Worm (Caenorhabditis elegans) whole organism, late embryonic: ENCODE results near the gene bris-1.

Experiments used
- C08G9.2 ChIP-seq: sonication (generic microtip); optimal IDR thresholded peaks from 2 replicates; lab custom pipeline; 2016; ENCODE audit warnings: mild to moderate bottlenecking, missing genetic modification characterization, moderate library complexity, missing compliant biosample characterization
- F13H6.1 ChIP-seq: sonication (generic microtip); optimal IDR thresholded peaks from 2 replicates; lab custom pipeline; 2016; ENCODE audit warnings: missing genetic modification characterization, missing compliant biosample characterization
- K09A11.1 ChIP-seq: sonication (generic microtip); optimal IDR thresholded peaks from 2 replicates; lab custom pipeline; 2017; ENCODE audit warnings: antibody characterized with exemption, mild to moderate bottlenecking, missing genetic modification characterization, missing compliant biosample characterization; ENCODE audit not compliant: insufficient read depth
- T23F11.4 ChIP-seq: fragments of 200-800 bp; sonication (Bioruptor generic); optimal IDR thresholded peaks from 2 replicates; lab custom pipeline; 2018; ENCODE audit warnings: mild to moderate bottlenecking, missing genetic modification characterization, missing compliant biosample characterization
- Y22D7AL.16 ChIP-seq: sonication (generic microtip); optimal IDR thresholded peaks from 2 replicates; lab custom pipeline; 2016; ENCODE audit warnings: missing genetic modification characterization, missing compliant biosample characterization
- ahr-1 ChIP-seq: sonication (generic microtip); optimal IDR thresholded peaks from 2 replicates; lab custom pipeline; 2016; ENCODE audit warnings: missing genetic modification characterization, missing compliant biosample characterization
- ama-1 ChIP-seq: fragments of 150-350 bp; optimal IDR thresholded peaks from 2 replicates; lab custom pipeline; 2014
- ceh-19 ChIP-seq: fragments of 200-800 bp; sonication (Bioruptor generic); optimal IDR thresholded peaks from 2 replicates; lab custom pipeline; 2018; ENCODE audit warnings: mild to moderate bottlenecking, missing genetic modification characterization, missing compliant biosample characterization
- ceh-24 ChIP-seq: sonication (generic microtip); optimal IDR thresholded peaks from 2 replicates; lab custom pipeline; 2016; ENCODE audit warnings: mild to moderate bottlenecking, missing genetic modification characterization, missing compliant biosample characterization
- ceh-31 ChIP-seq: sonication (generic microtip); optimal IDR thresholded peaks from 2 replicates; lab custom pipeline; 2016; ENCODE audit warnings: missing genetic modification characterization, missing compliant biosample characterization
- ceh-34 ChIP-seq: sonication (generic microtip); optimal IDR thresholded peaks from 2 replicates; lab custom pipeline; 2016; ENCODE audit warnings: mild to moderate bottlenecking, missing genetic modification characterization, missing compliant biosample characterization
- ceh-48 ChIP-seq: sonication (generic microtip); optimal IDR thresholded peaks from 2 replicates; lab custom pipeline; 2016; ENCODE audit warnings: missing genetic modification characterization, inconsistent platforms, missing compliant biosample characterization
- che-1 ChIP-seq: sonication (generic microtip); optimal IDR thresholded peaks from 2 replicates; lab custom pipeline; 2016; ENCODE audit warnings: mild to moderate bottlenecking, missing genetic modification characterization, missing compliant biosample characterization
- ets-4 ChIP-seq: sonication (generic microtip); optimal IDR thresholded peaks from 2 replicates; lab custom pipeline; 2016; ENCODE audit warnings: missing genetic modification characterization, missing compliant biosample characterization
- fkh-10 ChIP-seq: fragments of 150-350 bp; optimal IDR thresholded peaks from 2 replicates; lab custom pipeline; 2014; ENCODE audit warnings: missing biosample characterization, missing genetic modification reagents, missing genetic modification characterization
- gmeb-2 ChIP-seq: sonication (generic microtip); optimal IDR thresholded peaks from 2 replicates; lab custom pipeline; 2016; ENCODE audit warnings: missing genetic modification characterization, inconsistent platforms, missing compliant biosample characterization
- hlh-8 ChIP-seq: sonication (generic microtip); optimal IDR thresholded peaks from 2 replicates; lab custom pipeline; 2016; ENCODE audit warnings: missing genotype, missing genetic modification characterization, missing compliant biosample characterization
- lim-6 ChIP-seq: sonication (generic microtip); optimal IDR thresholded peaks from 2 replicates; lab custom pipeline; 2016; ENCODE audit warnings: missing genetic modification characterization, missing compliant biosample characterization
- nhr-11 ChIP-seq: fragments of 150-350 bp; optimal IDR thresholded peaks from 2 replicates; lab custom pipeline; 2014; ENCODE audit warnings: missing biosample characterization, missing genetic modification characterization
- npax-4 ChIP-seq: sonication (generic microtip); optimal IDR thresholded peaks from 2 replicates; lab custom pipeline; 2016; ENCODE audit warnings: missing genetic modification characterization, missing compliant biosample characterization
- odd-2 ChIP-seq: sonication (generic microtip); optimal IDR thresholded peaks from 2 replicates; lab custom pipeline; 2017; ENCODE audit warnings: antibody characterized with exemption, mild to moderate bottlenecking, missing genetic modification characterization, missing compliant biosample characterization
- pag-3 ChIP-seq: sonication (generic microtip); optimal IDR thresholded peaks from 2 replicates; lab custom pipeline; 2016; ENCODE audit warnings: missing compliant biosample characterization, missing genetic modification characterization, borderline replicate concordance
- pat-9 ChIP-seq: fragments of 200-800 bp; sonication (Bioruptor generic); optimal IDR thresholded peaks from 2 replicates; lab custom pipeline; 2018; ENCODE audit warnings: mild to moderate bottlenecking, missing genetic modification characterization, moderate library complexity, missing compliant biosample characterization
- pax-1 ChIP-seq: fragments of 150-350 bp; optimal IDR thresholded peaks from 2 replicates; lab custom pipeline; 2014; ENCODE audit warnings: missing biosample characterization, missing genetic modification characterization
- pha-2 ChIP-seq: sonication (generic microtip); optimal IDR thresholded peaks from 2 replicates; lab custom pipeline; 2017; ENCODE audit warnings: mild to moderate bottlenecking, missing genetic modification characterization, missing compliant biosample characterization
- pha-4 ChIP-seq: fragments of 150-350 bp; optimal IDR thresholded peaks from 2 replicates; lab custom pipeline; 2018; ENCODE audit warnings: missing biosample characterization, missing genetic modification reagents, missing genetic modification characterization
- ref-2 ChIP-seq: sonication (generic microtip); optimal IDR thresholded peaks from 2 replicates; lab custom pipeline; 2016; ENCODE audit warnings: missing genetic modification characterization, missing compliant biosample characterization
- rnt-1 ChIP-seq: sonication (generic microtip); optimal IDR thresholded peaks from 2 replicates; lab custom pipeline; 2016; ENCODE audit warnings: missing genetic modification characterization, missing compliant biosample characterization
- sdc-2 ChIP-seq: sonication (generic microtip); optimal IDR thresholded peaks from 2 replicates; lab custom pipeline; 2016; ENCODE audit warnings: missing genotype, missing genetic modification characterization, missing compliant biosample characterization
- sox-2 ChIP-seq: fragments of 200-800 bp; sonication (Bioruptor generic); IDR thresholded peaks from 2 replicates; pipeline ENCODE4 v1.3.6; 2022; ENCODE audit warnings: missing genetic modification reagents, missing genetic modification characterization, missing compliant biosample characterization
- syd-9 ChIP-seq: sonication (generic microtip); optimal IDR thresholded peaks from 2 replicates; lab custom pipeline; 2016; ENCODE audit warnings: mild to moderate bottlenecking, missing genetic modification characterization, moderate library complexity, missing compliant biosample characterization
- tbx-7 ChIP-seq: sonication (generic microtip); optimal IDR thresholded peaks from 2 replicates; lab custom pipeline; 2016; ENCODE audit warnings: missing genotype, missing genetic modification characterization, missing compliant biosample characterization
- ttx-3 ChIP-seq: sonication (generic microtip); optimal IDR thresholded peaks from 2 replicates; lab custom pipeline; 2016; ENCODE audit warnings: missing genetic modification reagents, missing genetic modification characterization, missing compliant biosample characterization
- unc-3 ChIP-seq, 2 experiments: fragments of 200-800 bp in 1 of 2; sonication (Bioruptor generic) in 1 of 2; sonication (generic microtip) in 1 of 2; conservative IDR thresholded peaks in 1 of 2; optimal IDR thresholded peaks in 1 of 2; 2 replicates each; pipeline versions ENCODE4 v1.3.6 to Lab custom; 2016 to 2022; ENCODE audit warnings: missing compliant biosample characterization in 2 of 2, missing genetic modification characterization in 2 of 2, missing genetic modification reagents in 1 of 2
- unc-42 ChIP-seq: sonication (generic microtip); optimal IDR thresholded peaks from 2 replicates; lab custom pipeline; 2016; ENCODE audit warnings: missing genotype, missing genetic modification characterization, missing compliant biosample characterization
- unc-55 ChIP-seq: sonication (generic microtip); optimal IDR thresholded peaks from 2 replicates; lab custom pipeline; 2017; ENCODE audit warnings: missing biosample characterization, missing genetic modification reagents, missing genetic modification characterization
- ztf-16 ChIP-seq: sonication (generic microtip); optimal IDR thresholded peaks from 2 replicates; lab custom pipeline; 2017; ENCODE audit warnings: missing genetic modification characterization, missing compliant biosample characterization

Gene bris-1

DNA sequence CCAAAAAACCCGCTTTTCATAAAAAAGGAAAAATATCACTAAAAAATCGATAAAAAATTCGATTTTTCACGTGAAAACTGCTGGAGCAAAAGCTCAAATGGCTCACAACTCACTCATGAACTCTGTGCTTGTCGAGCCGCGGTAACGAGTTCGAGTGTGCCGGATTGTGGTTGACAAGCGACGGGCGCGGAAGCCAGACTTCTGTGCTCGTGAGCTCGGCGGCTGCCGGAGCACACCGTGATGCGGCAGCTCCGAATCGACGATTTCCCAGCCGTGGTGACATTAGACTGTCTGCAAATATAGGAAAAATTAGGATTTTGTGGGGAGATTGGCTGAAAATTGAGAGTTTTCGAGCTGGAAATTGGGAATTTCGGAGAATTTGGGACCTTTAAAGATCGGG is 6.3 kb downstream of the bris-1 start:
- no peak for TF ChIP-seq ets-4 (tag; lab: Kevin White, UChicago)
- no peak for TF ChIP-seq sdc-2 (tag; lab: Kevin White, UChicago)
- TF ChIP-seq gmeb-2 (tag; lab: Kevin White, UChicago), result no peak
- TF ChIP-seq unc-3 (GFP tag; conservative IDR thresholded peaks at IDR 0.05; lab: Robert Waterston, UW), result no peak
- no peak for TF ChIP-seq unc-3 (tag; optimal IDR thresholded peaks at IDR 0.05; lab: Kevin White, UChicago)
- no peak for TF ChIP-seq pax-1 (tag; lab: Kevin White, UChicago)
- no peak for TF ChIP-seq pag-3 (tag; lab: Kevin White, UChicago)
- no peak for TF ChIP-seq ceh-24
- no peak for TF ChIP-seq fkh-10 (GFP tag; lab: Kevin White, UChicago)
- no peak for TF ChIP-seq nhr-11 (tag; lab: Kevin White, UChicago)
- TF ChIP-seq T23F11.4 (GFP tag; lab: Kevin White, UChicago), result no peak
- TF ChIP-seq Y22D7AL.16 (tag; lab: Kevin White, UChicago), result no peak
- TF ChIP-seq ceh-34 (tag; lab: Kevin White, UChicago), result no peak
- no peak for TF ChIP-seq pat-9 (tag; lab: Kevin White, UChicago)
- TF ChIP-seq unc-55 (GFP tag; lab: Kevin White, UChicago), result no peak
- no peak for TF ChIP-seq sox-2 (GFP tag; lab: Robert Waterston, UW)
- TF ChIP-seq F13H6.1 (tag; lab: Kevin White, UChicago), result no peak
- no peak for TF ChIP-seq pha-2 (tag; lab: Kevin White, UChicago)
- TF ChIP-seq ref-2 (tag; lab: Kevin White, UChicago), result no peak

DNA sequence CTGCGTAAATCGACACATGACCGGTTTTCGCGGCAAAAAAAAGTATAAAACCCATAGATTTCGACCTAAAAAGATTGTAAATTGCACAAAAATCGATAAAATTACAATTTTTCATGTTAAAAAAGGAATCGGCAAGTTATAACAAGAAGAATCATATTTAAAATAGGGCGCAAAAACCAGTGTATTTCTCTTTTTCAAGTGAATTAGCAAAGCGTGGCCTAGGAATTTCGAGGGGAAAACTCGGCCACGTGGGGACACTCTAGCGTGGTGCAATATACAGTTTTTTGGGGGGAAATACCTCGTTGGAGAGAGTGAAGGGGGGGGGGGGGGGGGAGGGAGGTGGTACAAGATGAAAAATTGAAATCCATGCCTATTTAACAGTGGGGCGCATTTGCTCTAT is 11.6 kb downstream of the bris-1 start:
- TF ChIP-seq ceh-31 (tag; lab: Kevin White, UChicago) (peak; percentile 4), ceh-48 (tag; lab: Kevin White, UChicago) (no peak)
- TF ChIP-seq, all 69 proteins: peak for 1

DNA sequence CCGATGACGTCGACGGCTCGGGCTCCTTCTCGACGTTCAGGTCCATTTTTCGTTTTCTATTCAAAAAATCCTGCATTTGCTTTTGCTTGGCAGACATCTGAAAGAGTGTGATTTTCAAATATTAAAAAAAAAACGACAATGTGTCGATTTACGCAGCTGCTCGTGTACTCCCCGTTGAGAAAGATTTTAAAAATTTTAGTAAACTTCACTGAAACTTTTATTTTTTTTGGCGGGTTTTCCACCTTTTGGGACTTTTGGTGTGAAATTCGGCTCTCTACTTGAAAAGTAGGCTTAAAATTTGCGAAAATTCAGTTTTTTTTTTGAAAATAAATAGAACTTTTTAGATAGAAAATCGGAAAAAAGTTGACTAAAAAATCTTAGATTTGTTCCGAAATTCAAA is 12.0 kb downstream of the bris-1 start, which contains the start of gene M02B7.7:
Gene M02B7.7 (minus strand): TSS at position 101 of the 400 bp plus-strand sequence.
- TF ChIP-seq syd-9 (no peak), ahr-1 (tag; lab: Kevin White, UChicago) (no peak), ama-1 (lab: Kevin White, UChicago) (no peak), ztf-16 (tag; lab: Kevin White, UChicago) (no peak), pha-4 (tag; lab: Kevin White, UChicago) (no peak), C08G9.2 (tag; lab: Kevin White, UChicago) (no peak), sox-2 (GFP tag; lab: Robert Waterston, UW) (no peak), ceh-48 (tag; lab: Kevin White, UChicago) (no peak), lim-6 (tag; lab: Kevin White, UChicago) (no peak), tbx-7 (tag; lab: Kevin White, UChicago) (no peak), ttx-3 (tag; lab: Kevin White, UChicago) (no peak), hlh-8 (no peak), npax-4 (no peak), rnt-1 (no peak), pag-3 (tag; lab: Kevin White, UChicago) (no peak), che-1 (no peak), F13H6.1 (tag; lab: Kevin White, UChicago) (no peak), ref-2 (tag; lab: Kevin White, UChicago) (no peak), T23F11.4 (GFP tag; lab: Kevin White, UChicago) (no peak)

DNA sequence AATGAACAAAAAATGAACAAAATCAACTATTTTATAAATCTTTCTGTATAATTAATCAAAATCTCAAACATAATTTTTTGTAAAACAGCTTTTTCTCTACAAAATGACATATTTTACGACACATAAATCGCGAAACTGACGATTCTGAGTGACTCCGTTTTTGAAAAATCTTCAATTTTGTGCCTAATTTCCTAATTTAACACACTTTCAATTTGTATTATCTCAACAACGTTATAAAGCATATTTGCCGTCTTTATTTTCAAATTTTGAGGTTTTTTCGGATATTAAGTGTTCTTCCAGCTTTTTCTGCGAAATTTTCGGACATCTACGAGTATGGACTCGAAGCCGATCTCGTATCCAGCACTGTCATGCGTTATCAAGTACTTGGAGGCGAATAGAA is 13.9 kb downstream of the bris-1 start, which contains the start of gene fbxc-47:
Gene fbxc-47 (plus strand): TSS at position 301 of the 400 bp plus-strand sequence.
- TF ChIP-seq che-1 (no peak), unc-42 (tag; lab: Kevin White, UChicago) (no peak), pha-4 (tag; lab: Kevin White, UChicago) (no peak), K09A11.1 (no peak), odd-2 (tag; lab: Kevin White, UChicago) (no peak), ceh-19 (no peak)
